Fruit fly (Drosophila melanogaster) whole organism, wandering third instar larva: ENCODE measurements around the gene bdl.
A peak's percentile ranks its signal among the peaks of the same experiment; 100 is the strongest.

ENCODE experiments used
- Abd-B ChIP-seq: fragments of >200 bp; optimal IDR thresholded peaks from 2 replicates; lab custom pipeline; 2017; ENCODE audit warnings: missing biosample characterization, missing genetic modification characterization
- CG32264 ChIP-seq: fragments of 200-800 bp; sonication (Bioruptor generic); optimal IDR thresholded peaks from 2 replicates; lab custom pipeline; 2016; ENCODE audit warnings: missing biosample characterization, missing genetic modification characterization
- CG9705 ChIP-seq: fragments of 200-800 bp; sonication (Bioruptor generic); optimal IDR thresholded peaks from 2 replicates; lab custom pipeline; 2018; ENCODE audit warnings: missing biosample characterization, mild to moderate bottlenecking, missing genetic modification characterization
- Dif ChIP-seq: fragments of 200-275, 200-300 bp; sonication (Bioruptor generic); optimal IDR thresholded peaks from 2 replicates; lab custom pipeline; 2018; ENCODE audit warnings: missing biosample characterization, missing genetic modification characterization; ENCODE audit not compliant: partially characterized antibody
- HLH106 ChIP-seq: fragments of 200-800 bp; optimal IDR thresholded peaks from 3 replicates; lab custom pipeline; 2019; ENCODE audit warnings: missing biosample characterization, mild to moderate bottlenecking, missing genetic modification characterization, moderate library complexity
- Hnf4 ChIP-seq: fragments of 200-800 bp; sonication (Bioruptor generic); optimal IDR thresholded peaks from 2 replicates; lab custom pipeline; 2016; ENCODE audit warnings: missing biosample characterization, mild to moderate bottlenecking, missing genetic modification characterization
- Hr78 ChIP-seq: fragments of >200 bp; optimal IDR thresholded peaks from 2 replicates; lab custom pipeline; 2017; ENCODE audit warnings: missing biosample characterization, missing genetic modification characterization
- Hr83 ChIP-seq: fragments of 200-300 bp; sonication (Bioruptor generic); optimal IDR thresholded peaks from 2 replicates; lab custom pipeline; 2016; ENCODE audit warnings: missing biosample characterization, mild to moderate bottlenecking, missing genetic modification characterization, moderate library complexity; ENCODE audit not compliant: poor library complexity, severe bottlenecking
- Jra ChIP-seq: sonication (Bioruptor generic); optimal IDR thresholded peaks from 2 replicates; lab custom pipeline; 2016; ENCODE audit warnings: missing biosample characterization, missing genetic modification characterization
- Mio ChIP-seq: sonication (Bioruptor generic); optimal IDR thresholded peaks from 2 replicates; lab custom pipeline; 2016; ENCODE audit warnings: missing biosample characterization, missing genetic modification characterization
- Myc ChIP-seq: fragments of >200 bp; optimal IDR thresholded peaks from 2 replicates; lab custom pipeline; 2017
- N ChIP-seq: fragments of >200 bp; optimal IDR thresholded peaks from 2 replicates; lab custom pipeline; 2018; ENCODE audit warnings: missing biosample characterization, missing external identifiers, missing genetic modification characterization
- OdsH ChIP-seq: fragments of 200-800 bp; sonication (Bioruptor generic); optimal IDR thresholded peaks from 2 replicates; lab custom pipeline; 2016; ENCODE audit warnings: missing biosample characterization, mild to moderate bottlenecking, missing genetic modification characterization
- Sp1 ChIP-seq: fragments of 200-800 bp; sonication (Bioruptor generic); optimal IDR thresholded peaks from 3 replicates; lab custom pipeline; 2019; ENCODE audit warnings: missing biosample characterization, mild to moderate bottlenecking, missing genetic modification characterization, moderate library complexity
- Vsx2 ChIP-seq: fragments of 200-300, 225-300 bp; sonication (Bioruptor generic); optimal IDR thresholded peaks from 2 replicates; lab custom pipeline; 2018; ENCODE audit warnings: missing biosample characterization, missing genetic modification characterization; ENCODE audit not compliant: partially characterized antibody
- br ChIP-seq: fragments of 200-800 bp; sonication (Bioruptor generic); optimal IDR thresholded peaks from 2 replicates; lab custom pipeline; 2016; ENCODE audit warnings: missing biosample characterization, missing genetic modification characterization
- brk ChIP-seq: fragments of 200-800 bp; sonication (Bioruptor generic); optimal IDR thresholded peaks from 2 replicates; lab custom pipeline; 2016; ENCODE audit warnings: missing biosample characterization, mild to moderate bottlenecking, missing genetic modification characterization
- dl ChIP-seq, 2 experiments: fragments of 175-275, 200-275 bp in 1 of 2; fragments of 200-275 bp in 1 of 2; sonication (Bioruptor generic); optimal IDR thresholded peaks; lab custom pipeline; 2018; ENCODE audit warnings: mild to moderate bottlenecking in 2 of 2, missing biosample characterization in 2 of 2, missing genetic modification characterization in 2 of 2, moderate library complexity in 2 of 2; ENCODE audit not compliant: partially characterized antibody in 2 of 2, insufficient read depth in 1 of 2
- dmrt93B ChIP-seq: fragments of 200-800 bp; sonication (Bioruptor generic); optimal IDR thresholded peaks from 2 replicates; lab custom pipeline; 2018; ENCODE audit warnings: missing biosample characterization, mild to moderate bottlenecking, missing genetic modification characterization
- ey ChIP-seq: fragments of 200-800 bp; sonication (Bioruptor generic); optimal IDR thresholded peaks from 2 replicates; lab custom pipeline; 2016; ENCODE audit warnings: missing biosample characterization, missing genetic modification characterization
- foxo ChIP-seq, 2 experiments: fragments of 200-800 bp; sonication (Bioruptor generic); optimal IDR thresholded peaks; 2 replicates in 1 of 2; 3 replicates in 1 of 2; lab custom pipeline; 2016 to 2017; ENCODE audit warnings: missing biosample characterization in 2 of 2, missing genetic modification characterization in 2 of 2
- fru ChIP-seq: fragments of 200-800 bp; sonication (Bioruptor generic); optimal IDR thresholded peaks from 3 replicates; lab custom pipeline; 2016; ENCODE audit warnings: missing biosample characterization, mild to moderate bottlenecking, missing genetic modification characterization
- h ChIP-seq: fragments of 200-800 bp; sonication (Bioruptor generic); optimal IDR thresholded peaks from 3 replicates; lab custom pipeline; 2016; ENCODE audit warnings: missing biosample characterization, mild to moderate bottlenecking, missing genetic modification characterization
- jim ChIP-seq: fragments of 175-275, 200-325 bp; sonication (Bioruptor generic); optimal IDR thresholded peaks from 2 replicates; lab custom pipeline; 2016; ENCODE audit warnings: missing biosample characterization, mild to moderate bottlenecking, missing genetic modification characterization
- lola ChIP-seq: fragments of >200 bp; optimal IDR thresholded peaks from 2 replicates; lab custom pipeline; 2017; ENCODE audit warnings: missing biosample characterization, missing genetic modification characterization
- psq ChIP-seq: fragments of 200-800 bp; sonication (Bioruptor generic); optimal IDR thresholded peaks from 3 replicates; lab custom pipeline; 2017; ENCODE audit warnings: missing biosample characterization, mild to moderate bottlenecking, missing genetic modification characterization, moderate library complexity
- rgr ChIP-seq: fragments of 200-800 bp; sonication (Bioruptor generic); optimal IDR thresholded peaks from 3 replicates; lab custom pipeline; 2016; ENCODE audit warnings: missing biosample characterization, mild to moderate bottlenecking, missing genetic modification characterization
- sage ChIP-seq: fragments of 200-800 bp; sonication (Bioruptor generic); optimal IDR thresholded peaks from 2 replicates; lab custom pipeline; 2016; ENCODE audit warnings: missing biosample characterization, mild to moderate bottlenecking, missing genetic modification characterization
- sv ChIP-seq: fragments of 200-800 bp; sonication (Bioruptor generic); optimal IDR thresholded peaks from 3 replicates; lab custom pipeline; 2016; ENCODE audit warnings: missing biosample characterization, missing genetic modification characterization
- tai ChIP-seq: sonication (Bioruptor generic); optimal IDR thresholded peaks from 2 replicates; lab custom pipeline; 2016; ENCODE audit warnings: missing biosample characterization, missing genetic modification characterization
- usp ChIP-seq: fragments of >200 bp; optimal IDR thresholded peaks from 2 replicates; lab custom pipeline; 2017; ENCODE audit warnings: missing biosample characterization, missing genetic modification characterization
- woc ChIP-seq: sonication (Bioruptor generic); optimal IDR thresholded peaks from 2 replicates; lab custom pipeline; 2016; ENCODE audit warnings: missing biosample characterization, mild to moderate bottlenecking, missing genetic modification characterization

The bdl gene

dm6 chr2L:4370007-4370521 lies 45.7 kb downstream of the bdl start:
- TF ChIP-seq dmrt93B (no peak), Hnf4 (no peak), br (GFP tag; lab: Kevin White, UChicago) (no peak)

- TF ChIP-seq jim (GFP tag; lab: Kevin White, UChicago) (no peak), dl (GFP tag; optimal IDR thresholded peaks at IDR 0.05; lab: Kevin White, UChicago; ENCODE audit: insufficient read depth in 1 of 2, partially characterized antibody in 2 of 2) (peak in 1 of 2 experiments; percentile 7)
- TF ChIP-seq, all 38 proteins: peak for 1
Observed at dm6 chr2L:4370592-4370991, 46.2 kb downstream of the bdl start.

dm6 chr2L:4371516-4372136 lies 47.3 kb downstream of the bdl start:
- TF ChIP-seq Hnf4 = peak; percentile 17
- peak; percentile 27 for TF ChIP-seq dmrt93B
- TF ChIP-seq Abd-B (GFP tag; lab: Kevin White, UChicago) = no peak
- TF ChIP-seq brk (GFP tag; lab: Kevin White, UChicago) = no peak
- TF ChIP-seq CG9705 (GFP tag; lab: Kevin White, UChicago) = peak; percentile 37
- no peak for TF ChIP-seq Myc (lab: Kevin White, UChicago)
- TF ChIP-seq Mio (GFP tag; lab: Kevin White, UChicago) = no peak
- TF ChIP-seq ey (GFP tag; lab: Kevin White, UChicago) = peak; percentile 37
- TF ChIP-seq HLH106 = peak; percentile 73
- TF ChIP-seq fru = peak; percentile 52
- TF ChIP-seq lola (GFP tag; lab: Kevin White, UChicago) = no peak
- TF ChIP-seq psq (GFP tag; lab: Kevin White, UChicago) = peak; percentile 68
- TF ChIP-seq woc = peak; percentile 74
- peak in 1 of 2 experiments; percentile 72 for TF ChIP-seq foxo (GFP tag; optimal IDR thresholded peaks at IDR 0.05; lab: Kevin White, UChicago)
- TF ChIP-seq dl (GFP tag; optimal IDR thresholded peaks at IDR 0.05; lab: Kevin White, UChicago; ENCODE audit: insufficient read depth in 1 of 2, partially characterized antibody in 2 of 2) = peak in 1 of 2 experiments; percentile 24
- TF ChIP-seq OdsH (GFP tag; lab: Kevin White, UChicago) = peak; percentile 67
- TF ChIP-seq rgr (GFP tag; lab: Kevin White, UChicago) = peak; percentile 67
- peak; percentile 58 for TF ChIP-seq Dif (GFP tag; lab: Kevin White, UChicago)
- TF ChIP-seq Hr78 = no peak
- peak; percentile 65 for TF ChIP-seq Vsx2 (GFP tag; lab: Kevin White, UChicago)
- TF ChIP-seq Sp1 (GFP tag; lab: Kevin White, UChicago) = peak; percentile 76
- TF ChIP-seq br (GFP tag; lab: Kevin White, UChicago) = peak; percentile 57
- peak; percentile 68 for TF ChIP-seq Hr83 (GFP tag; lab: Kevin White, UChicago)
- TF ChIP-seq Jra = peak; percentile 41
- TF ChIP-seq CG32264 (GFP tag; lab: Kevin White, UChicago) = no peak
- TF ChIP-seq h (GFP tag; lab: Kevin White, UChicago) = peak; percentile 66
- TF ChIP-seq sage (GFP tag; lab: Kevin White, UChicago) = peak; percentile 30
- TF ChIP-seq N = peak; percentile 50

dm6 chr2L:4372802-4373570 lies 48.6 kb downstream of the bdl start:
- TF ChIP-seq Sp1 (GFP tag; lab: Kevin White, UChicago) (no peak), psq (GFP tag; lab: Kevin White, UChicago) (no peak), sv (no peak), dl (GFP tag; optimal IDR thresholded peaks at IDR 0.05; lab: Kevin White, UChicago; ENCODE audit: insufficient read depth in 1 of 2, partially characterized antibody in 2 of 2) (no peak), CG32264 (GFP tag; lab: Kevin White, UChicago) (no peak), brk (GFP tag; lab: Kevin White, UChicago) (no peak), dmrt93B (no peak), Vsx2 (GFP tag; lab: Kevin White, UChicago) (no peak), HLH106 (no peak), br (GFP tag; lab: Kevin White, UChicago) (no peak), tai (no peak), Myc (lab: Kevin White, UChicago) (no peak), h (GFP tag; lab: Kevin White, UChicago) (no peak), jim (GFP tag; lab: Kevin White, UChicago) (no peak), Hr83 (GFP tag; lab: Kevin White, UChicago) (no peak), Hr78 (no peak), usp (GFP tag; lab: Kevin White, UChicago) (no peak), Hnf4 (no peak), OdsH (GFP tag; lab: Kevin White, UChicago) (no peak)
- TF ChIP-seq, all 38 proteins: peak for 0
